Fruit fly (Drosophila melanogaster): ENCODE measurements around the gene bon.

- TF ChIP-seq CG33017 (tag; optimal IDR thresholded peaks at IDR 0.05) (no peak), cic (GFP tag; optimal IDR thresholded peaks at IDR 0.05) (no peak), tj (GFP tag; optimal IDR thresholded peaks at IDR 0.05) (no peak), CG7101 (tag; optimal IDR thresholded peaks at IDR 0.05) (no peak), CG12768 (GFP tag; optimal IDR thresholded peaks at IDR 0.05) (no peak), kay (GFP tag; ENCODE audit: borderline replicate concordance) (no peak)
These were observed 42.8 kb downstream of the bon start for dm6 chr3R:20635735-20636134.

Measured in whole organism, adult.